Fruit fly (Drosophila melanogaster) whole organism, embryonic: Measurements from ENCODE around the gene CG32095.

ENCODE experiments used
- Bgb ChIP-seq: fragments of 200-800 bp; sonication (Bioruptor generic); IDR thresholded peaks from 2 replicates; pipeline ENCODE4 v1.3.6; 2022; ENCODE audit warnings: missing biosample characterization, missing genetic modification characterization; ENCODE audit not compliant: partially characterized antibody
- CG10267 ChIP-seq: fragments of 200-800 bp; sonication (Bioruptor generic); optimal IDR thresholded peaks from 2 replicates; lab custom pipeline; 2018; ENCODE audit warnings: missing biosample characterization, mild to moderate bottlenecking, missing genetic modification characterization, moderate library complexity
- CG10565 ChIP-seq: fragments of 200-800 bp; sonication (Bioruptor generic); optimal IDR thresholded peaks from 3 replicates; lab custom pipeline; 2016; ENCODE audit warnings: missing biosample characterization, mild to moderate bottlenecking, missing genetic modification characterization
- CG11504 ChIP-seq: fragments of 200-800 bp; sonication (Bioruptor generic); optimal IDR thresholded peaks from 3 replicates; lab custom pipeline; 2019; ENCODE audit warnings: missing biosample characterization, mild to moderate bottlenecking, missing genetic modification characterization, moderate library complexity
- CG12942 ChIP-seq: fragments of 200-800 bp; sonication (Bioruptor generic); optimal IDR thresholded peaks from 3 replicates; lab custom pipeline; 2016; ENCODE audit warnings: missing biosample characterization, missing genetic modification characterization
- CG14710 ChIP-seq: fragments of 200-800 bp; sonication (Bioruptor generic); optimal IDR thresholded peaks from 3 replicates; lab custom pipeline; 2019; ENCODE audit warnings: missing biosample characterization, mild to moderate bottlenecking, missing genetic modification characterization, moderate library complexity
- CG14860 ChIP-seq: fragments of 200-800 bp; sonication (Bioruptor generic); IDR thresholded peaks from 3 replicates; pipeline ENCODE4 v1.3.6; 2022; ENCODE audit warnings: missing biosample characterization, missing genetic modification characterization; ENCODE audit not compliant: partially characterized antibody
- CG16813 ChIP-seq: fragments of 200-800 bp; sonication (Bioruptor generic); IDR thresholded peaks from 3 replicates; pipeline ENCODE4 v1.3.6; 2022; ENCODE audit warnings: missing biosample characterization, missing genetic modification characterization; ENCODE audit not compliant: partially characterized antibody
- CG17361 ChIP-seq: fragments of 200-800 bp; sonication (Bioruptor generic); IDR thresholded peaks from 3 replicates; pipeline ENCODE4 v1.3.6; 2022; ENCODE audit warnings: missing biosample characterization, missing genetic modification characterization
- CG18764 ChIP-seq: fragments of 200-800 bp; sonication (Bioruptor generic); optimal IDR thresholded peaks from 3 replicates; lab custom pipeline; 2016; ENCODE audit warnings: missing biosample characterization, missing genetic modification characterization
- CG2116 ChIP-seq: fragments of 200-800 bp; sonication (Bioruptor generic); optimal IDR thresholded peaks from 3 replicates; lab custom pipeline; 2018; ENCODE audit warnings: missing biosample characterization, mild to moderate bottlenecking, missing genetic modification characterization
- CG2199 ChIP-seq: fragments of 200-800 bp; sonication (Bioruptor generic); IDR thresholded peaks from 3 replicates; pipeline ENCODE4 v1.3.6; 2022; ENCODE audit warnings: missing biosample characterization, missing genetic modification characterization
- CG2712 ChIP-seq: fragments of 200-800 bp; optimal IDR thresholded peaks from 3 replicates; lab custom pipeline; 2019; ENCODE audit warnings: missing biosample characterization, mild to moderate bottlenecking, missing genetic modification characterization, moderate library complexity
- CG30020 ChIP-seq: fragments of 200-800 bp; optimal IDR thresholded peaks from 2 replicates; lab custom pipeline; 2019; ENCODE audit warnings: missing biosample characterization, mild to moderate bottlenecking, missing genetic modification characterization, moderate library complexity
- CG32532 ChIP-seq: fragments of 200-800 bp; sonication (Bioruptor generic); IDR thresholded peaks from 2 replicates; pipeline ENCODE4 v1.3.6; 2022; ENCODE audit warnings: missing biosample characterization, missing genetic modification characterization
- CG33557 ChIP-seq: fragments of 200-800 bp; sonication (Bioruptor generic); optimal IDR thresholded peaks from 2 replicates; lab custom pipeline; 2019; ENCODE audit warnings: missing biosample characterization, mild to moderate bottlenecking, missing genetic modification characterization, moderate library complexity
- CG34224 ChIP-seq: fragments of 200-800 bp; sonication (Bioruptor generic); IDR thresholded peaks from 3 replicates; pipeline ENCODE4 v1.3.6; 2022; ENCODE audit warnings: missing biosample characterization, missing genetic modification characterization; ENCODE audit not compliant: partially characterized antibody
- CG4360 ChIP-seq: fragments of 200-800 bp; sonication (Bioruptor generic); IDR thresholded peaks from 2 replicates; pipeline ENCODE4 v1.3.6; 2022; ENCODE audit warnings: missing biosample characterization, missing genetic modification characterization
- CG7839 ChIP-seq: fragments of 200-800 bp; sonication (Bioruptor generic); optimal IDR thresholded peaks from 3 replicates; lab custom pipeline; 2018; ENCODE audit warnings: missing biosample characterization, mild to moderate bottlenecking, missing genetic modification characterization, moderate library complexity
- CG7963 ChIP-seq: fragments of 200-800 bp; sonication (Bioruptor generic); IDR thresholded peaks from 3 replicates; pipeline ENCODE4 v1.3.6; 2022; ENCODE audit warnings: missing biosample characterization, missing genetic modification characterization; ENCODE audit not compliant: partially characterized antibody
- CG9609 ChIP-seq: fragments of 200-800 bp; sonication (Bioruptor generic); optimal IDR thresholded peaks from 3 replicates; lab custom pipeline; 2016; ENCODE audit warnings: missing biosample characterization, missing genetic modification characterization
- Deaf1 ChIP-seq: fragments of 200-800 bp; optimal IDR thresholded peaks from 3 replicates; lab custom pipeline; 2019; ENCODE audit warnings: missing biosample characterization, mild to moderate bottlenecking, missing genetic modification characterization, moderate library complexity
- Dll ChIP-seq: fragments of 200-800 bp; sonication (Bioruptor generic); IDR thresholded peaks from 4 replicates; pipeline ENCODE4 v1.3.6; 2022; ENCODE audit warnings: missing biosample characterization, missing genetic modification characterization; ENCODE audit not compliant: partially characterized antibody
- Dref ChIP-seq: fragments of 200-800 bp; sonication (Bioruptor generic); IDR thresholded peaks from 2 replicates; pipeline ENCODE4 v1.3.6; 2022; ENCODE audit warnings: missing biosample characterization, missing genetic modification characterization
- Elba2 ChIP-seq: fragments of 200-800 bp; sonication (Bioruptor generic); optimal IDR thresholded peaks from 3 replicates; lab custom pipeline; 2016; ENCODE audit warnings: missing biosample characterization, missing genetic modification characterization
- Med ChIP-seq: fragments of 200-800 bp; sonication (Bioruptor generic); peaks from one replicate; lab custom pipeline; 2016; ENCODE audit warnings: missing biosample characterization, missing genetic modification characterization, mild to moderate bottlenecking, inconsistent platforms, moderate library complexity
- NC2α ChIP-seq: fragments of 200-800 bp; sonication (Bioruptor generic); optimal IDR thresholded peaks from 2 replicates; lab custom pipeline; 2016; ENCODE audit warnings: missing biosample characterization, missing genetic modification characterization
- Opbp ChIP-seq: fragments of 200-800 bp; sonication (Bioruptor generic); IDR thresholded peaks from 3 replicates; pipeline ENCODE4 v1.3.6; 2022; ENCODE audit warnings: missing biosample characterization, missing genetic modification characterization; ENCODE audit not compliant: partially characterized antibody
- Optix ChIP-seq: fragments of 200-800 bp; sonication (Bioruptor generic); IDR thresholded peaks from 3 replicates; pipeline ENCODE4 v1.3.6; 2022; ENCODE audit warnings: missing biosample characterization, missing genetic modification characterization
- Scr ChIP-seq: fragments of 200-800 bp; sonication (Bioruptor generic); IDR thresholded peaks from 2 replicates; pipeline ENCODE4 v1.3.6; 2022; ENCODE audit warnings: missing biosample characterization, missing genetic modification characterization; ENCODE audit not compliant: partially characterized antibody
- amos ChIP-seq: fragments of 200-800 bp; sonication (Bioruptor generic); IDR thresholded peaks from 2 replicates; pipeline ENCODE4 v1.3.6; 2022; ENCODE audit warnings: missing biosample characterization, missing genetic modification characterization; ENCODE audit not compliant: partially characterized antibody
- bbx ChIP-seq: fragments of 200-800 bp; sonication (Bioruptor generic); IDR thresholded peaks from 2 replicates; pipeline ENCODE4 v1.3.6; 2022; ENCODE audit warnings: missing biosample characterization, missing genetic modification characterization; ENCODE audit not compliant: partially characterized antibody
- gt ChIP-seq: fragments of 200-800 bp; sonication (Bioruptor generic); IDR thresholded peaks from 2 replicates; pipeline ENCODE4 v1.3.6; 2022; ENCODE audit warnings: missing biosample characterization, missing genetic modification characterization
- hbn ChIP-seq: fragments of 200-800 bp; sonication (Bioruptor generic); IDR thresholded peaks from 2 replicates; pipeline ENCODE4 v1.3.6; 2022; ENCODE audit warnings: missing biosample characterization, missing genetic modification characterization; ENCODE audit not compliant: partially characterized antibody
- inv ChIP-seq: fragments of 200-800 bp; sonication (Bioruptor generic); IDR thresholded peaks from 2 replicates; pipeline ENCODE4 v1.3.6; 2022; ENCODE audit warnings: missing biosample characterization, missing genetic modification characterization; ENCODE audit not compliant: partially characterized antibody
- knrl ChIP-seq: fragments of 200-800 bp; sonication (Bioruptor generic); IDR thresholded peaks from 3 replicates; pipeline ENCODE4 v1.3.6; 2022; ENCODE audit warnings: missing biosample characterization, missing genetic modification characterization; ENCODE audit not compliant: partially characterized antibody
- mld ChIP-seq: fragments of 200-800 bp; sonication (Bioruptor generic); IDR thresholded peaks from 3 replicates; pipeline ENCODE4 v1.3.6; 2022; ENCODE audit warnings: missing biosample characterization, missing genetic modification characterization; ENCODE audit not compliant: partially characterized antibody
- nerfin-2 ChIP-seq: fragments of 200-800 bp; sonication (Bioruptor generic); IDR thresholded peaks from 2 replicates; pipeline ENCODE4 v1.3.6; 2022; ENCODE audit warnings: missing biosample characterization, missing genetic modification characterization; ENCODE audit not compliant: partially characterized antibody
- nom ChIP-seq: fragments of 200-800 bp; sonication (Bioruptor generic); optimal IDR thresholded peaks from 2 replicates; lab custom pipeline; 2017; ENCODE audit warnings: missing biosample characterization, missing genetic modification characterization, mild to moderate bottlenecking, moderate library complexity, missing genetic modification reagents
- sc ChIP-seq, 3 experiments: fragments of >200 bp in 2 of 3; fragments of 200-800 bp in 1 of 3; sonication (Bioruptor generic) in 1 of 3; optimal IDR thresholded peaks; 2 replicates in 2 of 3; 3 replicates in 1 of 3; lab custom pipeline; 2017; ENCODE audit warnings: mild to moderate bottlenecking in 1 of 3, missing biosample characterization in 1 of 3, missing genetic modification characterization in 1 of 3, missing genetic modification reagents in 1 of 3
- stwl ChIP-seq: fragments of 200-800 bp; sonication (Bioruptor generic); optimal IDR thresholded peaks from 3 replicates; lab custom pipeline; 2018; ENCODE audit warnings: missing biosample characterization, mild to moderate bottlenecking, missing genetic modification characterization, moderate library complexity
- trem ChIP-seq: fragments of 200-800 bp; optimal IDR thresholded peaks from 3 replicates; lab custom pipeline; 2019; ENCODE audit warnings: missing biosample characterization, mild to moderate bottlenecking, missing genetic modification characterization, moderate library complexity
- vnd ChIP-seq: fragments of 200-800 bp; sonication (Bioruptor generic); IDR thresholded peaks from 3 replicates; pipeline ENCODE4 v1.3.6; 2022; ENCODE audit warnings: missing biosample characterization, missing genetic modification characterization; ENCODE audit not compliant: partially characterized antibody
- vvl ChIP-seq: fragments of 200-800 bp; sonication (Bioruptor generic); IDR thresholded peaks from 2 replicates; pipeline ENCODE4 v1.3.6; 2022; ENCODE audit warnings: missing biosample characterization, missing genetic modification characterization
- yki ChIP-seq: fragments of >200 bp; optimal IDR thresholded peaks from 3 replicates; lab custom pipeline; 2018
- zen ChIP-seq: fragments of 200-800 bp; sonication (Bioruptor generic); optimal IDR thresholded peaks from 3 replicates; lab custom pipeline; 2018; ENCODE audit warnings: missing biosample characterization, mild to moderate bottlenecking, missing genetic modification characterization, moderate library complexity
- zen2 ChIP-seq: fragments of 200-800 bp; sonication (Bioruptor generic); IDR thresholded peaks from 3 replicates; pipeline ENCODE4 v1.3.6; 2022; ENCODE audit warnings: missing biosample characterization, missing genetic modification characterization; ENCODE audit not compliant: partially characterized antibody

The CG32095 gene

DNA sequence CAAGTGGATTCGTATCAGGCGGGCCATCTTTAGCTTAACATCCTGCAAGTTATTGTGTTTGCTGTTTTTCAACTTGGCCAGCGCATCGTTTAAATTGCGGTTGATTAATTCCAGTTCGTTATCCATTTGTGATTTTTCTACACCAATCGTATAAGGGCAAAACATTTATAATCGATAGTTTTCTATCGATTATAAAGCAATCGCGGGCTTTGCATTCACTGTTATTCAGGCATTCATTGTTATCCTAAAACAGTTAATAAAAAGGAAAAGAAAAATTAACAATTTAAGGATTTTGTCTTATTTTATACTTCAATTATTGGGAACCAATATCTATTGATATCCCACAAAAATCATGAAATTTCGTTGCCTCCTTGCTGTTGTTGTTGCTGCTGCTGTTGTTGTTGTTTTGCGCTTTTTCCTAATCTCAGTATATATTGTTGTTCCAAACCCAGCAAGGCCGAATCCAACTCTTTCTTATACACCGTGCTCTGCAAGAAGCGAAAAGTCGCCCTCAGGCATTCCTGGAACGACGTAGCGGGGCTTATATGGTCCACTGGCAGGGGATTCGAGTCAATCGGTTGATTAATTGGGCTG is at the start of gene CG32095:
TSS of gene CG32095 (minus strand) at position 173 of the 594 bp plus-strand sequence.
- TF ChIP-seq CG17361 (GFP tag; lab: Robert Waterston, UW): 0 out of 3 replicates have a peak, but pooled peaks have one; percentile 12
- TF ChIP-seq mld (GFP tag; lab: Robert Waterston, UW): peak; percentile 56; the same call in 1 of the 3 replicates
- TF ChIP-seq gt: no peak
- TF ChIP-seq CG2116 (GFP tag; lab: Kevin White, UChicago): peak; percentile 72
- TF ChIP-seq bbx (GFP tag; lab: Robert Waterston, UW): peak; percentile 82
- peak; percentile 18 for TF ChIP-seq CG10267 (tag; lab: Kevin White, UChicago)
- peak; percentile 76 for TF ChIP-seq CG16813 (GFP tag; lab: Robert Waterston, UW)
- peak; percentile 80 for TF ChIP-seq CG34224 (GFP tag; lab: Robert Waterston, UW)
- TF ChIP-seq CG30020 (tag; lab: Kevin White, UChicago): peak; percentile 21
- peak; percentile 76; the same call in 2 of the 3 replicates for TF ChIP-seq Opbp (GFP tag; lab: Robert Waterston, UW)
- no peak for TF ChIP-seq CG9609 (GFP tag; lab: Kevin White, UChicago)
- TF ChIP-seq CG2199 (GFP tag; lab: Robert Waterston, UW): no peak
- TF ChIP-seq Dref: peak; percentile 74
- no peak for TF ChIP-seq sc (optimal IDR thresholded peaks at IDR 0.05; lab: Kevin White, UChicago)
- TF ChIP-seq sc (GFP tag; optimal IDR thresholded peaks at IDR 0.05; lab: Kevin White, UChicago): no peak
- peak; percentile 75 for TF ChIP-seq trem (tag; lab: Kevin White, UChicago)
- TF ChIP-seq CG2712 (tag; lab: Kevin White, UChicago): peak; percentile 11
- no peak for TF ChIP-seq vvl (GFP tag; lab: Robert Waterston, UW)
- TF ChIP-seq Deaf1 (tag; lab: Kevin White, UChicago): no peak
- peak; percentile 57; the same call in 2 of the 3 replicates for TF ChIP-seq CG7963 (GFP tag; lab: Robert Waterston, UW)
- peak; percentile 88 for TF ChIP-seq Dll (GFP tag; lab: Robert Waterston, UW)
- TF ChIP-seq CG33557 (GFP tag; lab: Kevin White, UChicago): no peak
- no peak for TF ChIP-seq yki (lab: Kevin White, UChicago)
- TF ChIP-seq CG10565 (GFP tag; lab: Kevin White, UChicago): no peak
- TF ChIP-seq inv: peak; percentile 67
- TF ChIP-seq Scr (GFP tag; lab: Robert Waterston, UW): peak; percentile 87
- no peak for TF ChIP-seq Optix (GFP tag; lab: Robert Waterston, UW)
- peak; percentile 74 for TF ChIP-seq hbn
- no peak for TF ChIP-seq CG18764
- TF ChIP-seq CG11504 (tag; lab: Kevin White, UChicago): peak; percentile 27
- TF ChIP-seq vnd (GFP tag; lab: Robert Waterston, UW): peak; percentile 66; the same call in 2 of the 3 replicates
- TF ChIP-seq CG14860 (GFP tag; lab: Robert Waterston, UW): peak; percentile 70; the same call in 2 of the 3 replicates
- TF ChIP-seq CG7839 (tag; lab: Kevin White, UChicago): no peak
- no peak for TF ChIP-seq CG12942 (GFP tag; lab: Kevin White, UChicago)
- peak; percentile 79 for TF ChIP-seq Bgb (GFP tag; lab: Robert Waterston, UW)
- TF ChIP-seq knrl (GFP tag; lab: Robert Waterston, UW): peak; percentile 70; the same call in 2 of the 3 replicates
- TF ChIP-seq Elba2 (GFP tag; lab: Kevin White, UChicago): no peak
- TF ChIP-seq CG4360 (GFP tag; lab: Robert Waterston, UW): peak; percentile 76
- peak; percentile 75 for TF ChIP-seq zen2
- peak; percentile 40 for TF ChIP-seq stwl (tag; lab: Kevin White, UChicago)
- TF ChIP-seq amos: peak; percentile 86
- TF ChIP-seq zen (tag; lab: Kevin White, UChicago): no peak
- TF ChIP-seq NC2α: no peak
- peak; percentile 12 for TF ChIP-seq nom (GFP tag; lab: Kevin White, UChicago)
- TF ChIP-seq CG32532 (GFP tag; lab: Robert Waterston, UW): no peak
- TF ChIP-seq nerfin-2 (GFP tag; lab: Robert Waterston, UW): peak; percentile 60; the same call in 1 of the 2 replicates
- TF ChIP-seq Med: peak; percentile 24
- TF ChIP-seq CG14710: peak; percentile 17
